Fruit fly (Drosophila melanogaster) whole organism, embryonic: ENCODE results near the gene PIG-C.

Source experiments
- C15 ChIP-seq: fragments of 200-800 bp; sonication (Bioruptor generic); IDR thresholded peaks from 3 replicates; pipeline ENCODE4 v1.3.6; 2022; ENCODE audit warnings: missing biosample characterization, missing genetic modification characterization
- CG12659 ChIP-seq: fragments of 200-800 bp; sonication (Bioruptor generic); optimal IDR thresholded peaks from 3 replicates; lab custom pipeline; 2017; ENCODE audit warnings: mild to moderate bottlenecking, missing biosample characterization, missing genetic modification reagents, missing genetic modification characterization
- CG13123 ChIP-seq: fragments of 200-800 bp; sonication (Bioruptor generic); optimal IDR thresholded peaks from 2 replicates; lab custom pipeline; 2016; ENCODE audit warnings: missing biosample characterization, missing genetic modification characterization
- CG14860 ChIP-seq: fragments of 200-800 bp; sonication (Bioruptor generic); IDR thresholded peaks from 3 replicates; pipeline ENCODE4 v1.3.6; 2022; ENCODE audit warnings: missing biosample characterization, missing genetic modification characterization; ENCODE audit not compliant: partially characterized antibody
- CG17328 ChIP-seq: fragments of 200-800 bp; sonication (Bioruptor generic); IDR thresholded peaks from 2 replicates; pipeline ENCODE4 v1.3.6; 2022; ENCODE audit warnings: missing biosample characterization, missing genetic modification characterization
- CG17802 ChIP-seq: fragments of 200-800 bp; sonication (Bioruptor generic); optimal IDR thresholded peaks from 2 replicates; lab custom pipeline; 2018; ENCODE audit warnings: missing biosample characterization, mild to moderate bottlenecking, missing genetic modification characterization, moderate library complexity
- CG2120 ChIP-seq: fragments of 200-800 bp; sonication (Bioruptor generic); optimal IDR thresholded peaks from 3 replicates; lab custom pipeline; 2016; ENCODE audit warnings: missing biosample characterization, missing genetic modification characterization
- CG3065 ChIP-seq: fragments of 200-800 bp; sonication (Bioruptor generic); optimal IDR thresholded peaks from 2 replicates; lab custom pipeline; 2016; ENCODE audit warnings: missing biosample characterization, missing genetic modification characterization
- CG34224 ChIP-seq: fragments of 200-800 bp; sonication (Bioruptor generic); IDR thresholded peaks from 3 replicates; pipeline ENCODE4 v1.3.6; 2022; ENCODE audit warnings: missing biosample characterization, missing genetic modification characterization; ENCODE audit not compliant: partially characterized antibody
- CG4360 ChIP-seq: fragments of 200-800 bp; sonication (Bioruptor generic); IDR thresholded peaks from 2 replicates; pipeline ENCODE4 v1.3.6; 2022; ENCODE audit warnings: missing biosample characterization, missing genetic modification characterization
- CG6683 ChIP-seq: fragments of 200-800 bp; sonication (Bioruptor generic); optimal IDR thresholded peaks from 2 replicates; lab custom pipeline; 2017; ENCODE audit warnings: missing biosample characterization, mild to moderate bottlenecking, missing genetic modification characterization, missing genetic modification reagents
- CG7745 ChIP-seq: fragments of 200-800 bp; sonication (Bioruptor generic); optimal IDR thresholded peaks from 2 replicates; lab custom pipeline; 2018; ENCODE audit warnings: missing biosample characterization, mild to moderate bottlenecking, missing genetic modification characterization, moderate library complexity
- CG8944 ChIP-seq: fragments of 200-800 bp; sonication (Bioruptor generic); optimal IDR thresholded peaks from 3 replicates; lab custom pipeline; 2016; ENCODE audit warnings: missing biosample characterization, missing genetic modification characterization
- CG9215 ChIP-seq: fragments of 200-800 bp; sonication (Bioruptor generic); IDR thresholded peaks from 2 replicates; pipeline ENCODE4 v1.3.6; 2022; ENCODE audit warnings: missing biosample characterization, missing genetic modification characterization
- CkIIα-i1 ChIP-seq: fragments of 200-800 bp; sonication (Bioruptor generic); IDR thresholded peaks from 2 replicates; pipeline ENCODE4 v1.3.6; 2022; ENCODE audit warnings: missing biosample characterization, missing genetic modification characterization
- Dbx ChIP-seq: fragments of 200-800 bp; sonication (Bioruptor generic); IDR thresholded peaks from 3 replicates; pipeline ENCODE4 v1.3.6; 2022; ENCODE audit warnings: missing biosample characterization, missing genetic modification characterization
- Doc3 ChIP-seq: fragments of 200-800 bp; sonication (Bioruptor generic); IDR thresholded peaks from 3 replicates; pipeline ENCODE4 v1.3.6; 2022; ENCODE audit warnings: missing biosample characterization, missing genetic modification characterization; ENCODE audit not compliant: partially characterized antibody
- Elba2 ChIP-seq: fragments of 200-800 bp; sonication (Bioruptor generic); optimal IDR thresholded peaks from 3 replicates; lab custom pipeline; 2016; ENCODE audit warnings: missing biosample characterization, missing genetic modification characterization
- HLHmδ ChIP-seq: fragments of 200-800 bp; sonication (Bioruptor generic); optimal IDR thresholded peaks from 2 replicates; lab custom pipeline; 2018; ENCODE audit warnings: missing biosample characterization, mild to moderate bottlenecking, missing genetic modification characterization, moderate library complexity
- Hand ChIP-seq: fragments of 200-800 bp; sonication (Bioruptor generic); optimal IDR thresholded peaks from 2 replicates; lab custom pipeline; 2017; ENCODE audit warnings: mild to moderate bottlenecking, missing biosample characterization, missing genetic modification reagents, missing genetic modification characterization
- Hey ChIP-seq: fragments of 200-800 bp; sonication (Bioruptor generic); optimal IDR thresholded peaks from 3 replicates; lab custom pipeline; 2018; ENCODE audit warnings: missing biosample characterization, mild to moderate bottlenecking, missing genetic modification characterization
- Hmr ChIP-seq: fragments of 200-800 bp; sonication (Bioruptor generic); optimal IDR thresholded peaks from 3 replicates; lab custom pipeline; 2017; ENCODE audit warnings: mild to moderate bottlenecking, missing biosample characterization, missing genetic modification reagents, missing genetic modification characterization
- Hr51 ChIP-seq, 2 experiments: fragments of 200-800 bp; sonication (Bioruptor generic); optimal IDR thresholded peaks; 2 replicates in 1 of 2; 3 replicates in 1 of 2; lab custom pipeline; 2016 to 2018; ENCODE audit warnings: missing biosample characterization in 2 of 2, missing genetic modification characterization in 2 of 2, mild to moderate bottlenecking in 1 of 2, moderate library complexity in 1 of 2
- Poxn ChIP-seq: fragments of 200-800 bp; sonication (Bioruptor generic); IDR thresholded peaks from 2 replicates; pipeline ENCODE4 v1.3.6; 2022; ENCODE audit warnings: missing biosample characterization, missing genetic modification characterization
- Ravus ChIP-seq: fragments of 200-800 bp; sonication (Bioruptor generic); IDR thresholded peaks from 2 replicates; pipeline ENCODE4 v1.3.6; 2022; ENCODE audit warnings: missing biosample characterization, missing genetic modification characterization
- bigmax ChIP-seq: fragments of 200-800 bp; sonication (Bioruptor generic); optimal IDR thresholded peaks from 2 replicates; lab custom pipeline; 2018; ENCODE audit warnings: missing biosample characterization, mild to moderate bottlenecking, missing genetic modification characterization
- cg ChIP-seq: fragments of 200-800 bp; sonication (Bioruptor generic); optimal IDR thresholded peaks from 3 replicates; lab custom pipeline; 2019; ENCODE audit warnings: missing biosample characterization, mild to moderate bottlenecking, missing genetic modification characterization, moderate library complexity
- chm ChIP-seq: fragments of 200-800 bp; sonication (Bioruptor generic); IDR thresholded peaks from 2 replicates; pipeline ENCODE4 v1.3.6; 2022; ENCODE audit warnings: missing biosample characterization, missing genetic modification characterization
- chn ChIP-seq: fragments of 200-800 bp; sonication (Bioruptor generic); optimal IDR thresholded peaks from 2 replicates; lab custom pipeline; 2016; ENCODE audit warnings: missing biosample characterization, missing genetic modification characterization
- ci ChIP-seq: fragments of 200-800 bp; sonication (Bioruptor generic); IDR thresholded peaks from 3 replicates; pipeline ENCODE4 v1.3.6; 2022; ENCODE audit warnings: missing biosample characterization, missing genetic modification characterization
- corto ChIP-seq: fragments of 200-800 bp; sonication (Bioruptor generic); optimal IDR thresholded peaks from 2 replicates; lab custom pipeline; 2016; ENCODE audit warnings: missing biosample characterization, mild to moderate bottlenecking, missing genetic modification characterization, moderate library complexity
- ewg ChIP-seq: fragments of 200-800 bp; sonication (Bioruptor generic); optimal IDR thresholded peaks from 3 replicates; lab custom pipeline; 2017; ENCODE audit warnings: mild to moderate bottlenecking, missing biosample characterization, missing genetic modification reagents, missing genetic modification characterization
- fd3F ChIP-seq: fragments of 200-800 bp; sonication (Bioruptor generic); optimal IDR thresholded peaks from 2 replicates; lab custom pipeline; 2018; ENCODE audit warnings: missing biosample characterization, mild to moderate bottlenecking, missing genetic modification characterization, moderate library complexity
- gce ChIP-seq: fragments of 200-800 bp; sonication (Bioruptor generic); IDR thresholded peaks from 3 replicates; pipeline ENCODE4 v1.3.6; 2022; ENCODE audit warnings: missing biosample characterization, missing genetic modification characterization
- hkb ChIP-seq, 2 experiments: fragments of 200-800 bp in 1 of 2; fragments of >200 bp in 1 of 2; sonication (Bioruptor generic) in 1 of 2; IDR thresholded peaks in 1 of 2; optimal IDR thresholded peaks in 1 of 2; 2 replicates each; pipeline versions ENCODE4 v1.3.6 to Lab custom; 2017 to 2022; ENCODE audit warnings: missing biosample characterization in 1 of 2, missing genetic modification characterization in 1 of 2
- kni ChIP-seq: fragments of 200-800 bp; sonication (Bioruptor generic); optimal IDR thresholded peaks from 3 replicates; lab custom pipeline; 2017; ENCODE audit warnings: mild to moderate bottlenecking, missing biosample characterization, missing genetic modification reagents, missing genetic modification characterization
- lola ChIP-seq, 3 experiments: fragments of >200 bp in 2 of 3; fragments of 200-800 bp in 1 of 3; sonication (Bioruptor generic) in 1 of 3; optimal IDR thresholded peaks; 2 replicates each; lab custom pipeline; 2017 to 2019; ENCODE audit warnings: missing biosample characterization in 3 of 3, missing genetic modification characterization in 3 of 3, mild to moderate bottlenecking in 1 of 3, moderate library complexity in 1 of 3
- mam ChIP-seq: fragments of 200-800 bp; sonication (Bioruptor generic); optimal IDR thresholded peaks from 3 replicates; lab custom pipeline; 2016; ENCODE audit warnings: missing biosample characterization, missing genetic modification characterization
- sc ChIP-seq, 3 experiments: fragments of >200 bp in 2 of 3; fragments of 200-800 bp in 1 of 3; sonication (Bioruptor generic) in 1 of 3; optimal IDR thresholded peaks; 2 replicates in 2 of 3; 3 replicates in 1 of 3; lab custom pipeline; 2017; ENCODE audit warnings: mild to moderate bottlenecking in 1 of 3, missing biosample characterization in 1 of 3, missing genetic modification characterization in 1 of 3, missing genetic modification reagents in 1 of 3
- schlank ChIP-seq: fragments of 200-800 bp; sonication (Bioruptor generic); optimal IDR thresholded peaks from 2 replicates; lab custom pipeline; 2018; ENCODE audit warnings: missing biosample characterization, mild to moderate bottlenecking, missing genetic modification characterization
- scrt ChIP-seq: fragments of 200-800 bp; sonication (Bioruptor generic); optimal IDR thresholded peaks from 2 replicates; lab custom pipeline; 2018; ENCODE audit warnings: missing biosample characterization, mild to moderate bottlenecking, missing genetic modification characterization, moderate library complexity
- sd ChIP-seq: fragments of 200-800 bp; sonication (Bioruptor generic); optimal IDR thresholded peaks from 3 replicates; lab custom pipeline; 2018; ENCODE audit warnings: missing biosample characterization, mild to moderate bottlenecking, missing genetic modification characterization, moderate library complexity
- sima ChIP-seq: fragments of 200-800 bp; sonication (Bioruptor generic); optimal IDR thresholded peaks from 2 replicates; lab custom pipeline; 2016; ENCODE audit warnings: missing biosample characterization, missing genetic modification characterization
- sr ChIP-seq: fragments of 200-800 bp; sonication (Bioruptor generic); IDR thresholded peaks from 3 replicates; pipeline ENCODE4 v1.3.6; 2022; ENCODE audit warnings: missing biosample characterization, missing genetic modification characterization
- sug ChIP-seq: fragments of 200-800 bp; optimal IDR thresholded peaks from 2 replicates; lab custom pipeline; 2019; ENCODE audit warnings: missing biosample characterization, mild to moderate bottlenecking, missing genetic modification characterization, moderate library complexity
- toy ChIP-seq: fragments of 200-800 bp; sonication (Bioruptor generic); IDR thresholded peaks from 2 replicates; pipeline ENCODE4 v1.3.6; 2022; ENCODE audit warnings: missing biosample characterization, missing genetic modification characterization
- tup ChIP-seq: fragments of 200-800 bp; sonication (Bioruptor generic); optimal IDR thresholded peaks from 2 replicates; lab custom pipeline; 2016; ENCODE audit warnings: missing biosample characterization, mild to moderate bottlenecking, missing genetic modification characterization, moderate library complexity
- twi ChIP-seq: fragments of 200-800 bp; optimal IDR thresholded peaks from 2 replicates; lab custom pipeline; 2019; ENCODE audit warnings: missing biosample characterization, mild to moderate bottlenecking, missing genetic modification characterization, moderate library complexity

PIG-C gene

DNA sequence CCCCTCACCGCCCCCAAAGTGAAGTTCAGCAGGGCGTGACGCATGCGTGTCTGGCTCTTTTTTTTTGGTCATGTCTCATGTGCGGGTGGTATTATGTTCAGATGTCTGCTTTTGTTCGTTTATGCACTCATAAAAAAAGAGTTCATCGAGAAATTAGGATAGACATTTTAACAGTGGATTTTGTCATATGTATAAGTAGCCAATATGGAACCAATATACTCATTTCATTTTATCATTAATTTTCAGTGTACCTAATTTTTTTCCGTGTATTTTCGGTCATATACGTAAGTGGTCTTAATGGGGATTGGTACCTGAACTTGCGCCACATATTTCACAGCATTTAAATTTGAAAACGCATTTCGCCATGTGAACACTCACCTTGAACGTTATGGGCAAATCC is 18.7 kb downstream of the PIG-C start (continued):
- TF ChIP-seq sug (tag; lab: Kevin White, UChicago) (no peak), corto (GFP tag; lab: Kevin White, UChicago) (no peak), lola (GFP tag; optimal IDR thresholded peaks at IDR 0.05; lab: Kevin White, UChicago) (peak in 1 of 3 experiments; percentile 21), ci (GFP tag; lab: Robert Waterston, UW) (peak; percentile 81), scrt (GFP tag; lab: Kevin White, UChicago) (peak; percentile 23), sr (GFP tag; lab: Robert Waterston, UW) (0 out of 3 replicates have a peak, but pooled peaks have one; percentile 35), gce (GFP tag; lab: Robert Waterston, UW) (0 out of 3 replicates have a peak, but pooled peaks have one; percentile 22), schlank (tag; lab: Kevin White, UChicago) (no peak), sd (tag; lab: Kevin White, UChicago) (no peak), CkIIα-i1 (GFP tag; lab: Robert Waterston, UW) (no peak), Doc3 (GFP tag; lab: Robert Waterston, UW) (no peak), HLHmδ (GFP tag; lab: Kevin White, UChicago) (no peak), Ravus (GFP tag; lab: Robert Waterston, UW) (peak; percentile 9; the same call in 1 of the 2 replicates), CG17328 (GFP tag; lab: Robert Waterston, UW) (peak; percentile 77), Hey (tag; lab: Kevin White, UChicago) (no peak), toy (no peak), Hr51 (GFP tag; optimal IDR thresholded peaks at IDR 0.05; lab: Kevin White, UChicago) (peak in 1 of 2 experiments; percentile 60), bigmax (GFP tag; lab: Kevin White, UChicago) (no peak), cg (GFP tag; lab: Kevin White, UChicago) (no peak), CG34224 (GFP tag; lab: Robert Waterston, UW) (no peak), twi (no peak), chm (GFP tag; lab: Robert Waterston, UW) (peak; percentile 75; the same call in 1 of the 2 replicates), Hmr (peak; percentile 39), CG3065 (GFP tag; lab: Kevin White, UChicago) (peak; percentile 59), CG6683 (GFP tag; lab: Kevin White, UChicago) (no peak), CG7745 (tag; lab: Kevin White, UChicago) (no peak), tup (no peak), CG9215 (GFP tag; lab: Robert Waterston, UW) (no peak; the same call in 1 of the 2 replicates), sima (GFP tag; lab: Kevin White, UChicago) (no peak), CG4360 (GFP tag; lab: Robert Waterston, UW) (peak; percentile 20; the same call in 1 of the 2 replicates), kni (GFP tag; lab: Kevin White, UChicago) (peak; percentile 11), Poxn (GFP tag; lab: Robert Waterston, UW) (no peak), Dbx (GFP tag; lab: Robert Waterston, UW) (no peak), mam (GFP tag; lab: Kevin White, UChicago) (peak; percentile 54), CG8944 (no peak), C15 (GFP tag; lab: Robert Waterston, UW) (0 out of 3 replicates have a peak, but pooled peaks have one; percentile 55), ewg (peak; percentile 14), hkb (optimal IDR thresholded peaks at IDR 0.05; lab: Kevin White, UChicago) (no peak), hkb (GFP tag; IDR thresholded peaks at IDR 0.05; lab: Robert Waterston, UW) (peak; percentile 89), chn (peak; percentile 15), CG17802 (tag; lab: Kevin White, UChicago) (peak; percentile 4), CG12659 (peak; percentile 7), CG14860 (GFP tag; lab: Robert Waterston, UW) (no peak), Elba2 (GFP tag; lab: Kevin White, UChicago) (no peak), Hand (GFP tag; lab: Kevin White, UChicago) (no peak), CG13123 (GFP tag; lab: Kevin White, UChicago) (no peak), CG2120 (no peak), sc (optimal IDR thresholded peaks at IDR 0.05; lab: Kevin White, UChicago) (no peak), sc (GFP tag; optimal IDR thresholded peaks at IDR 0.05; lab: Kevin White, UChicago) (peak; percentile 4), fd3F (GFP tag; lab: Kevin White, UChicago) (peak; percentile 23)
